Worm (Caenorhabditis elegans) whole organism, L2 larva: Measurements from ENCODE around the gene C37C3.17.

ENCODE experiments used
- F13H6.1 ChIP-seq: sonication (generic microtip); optimal IDR thresholded peaks from 2 replicates; lab custom pipeline; 2016; ENCODE audit warnings: missing genetic modification characterization, missing compliant biosample characterization
- R02D3.7 ChIP-seq: fragments of 150-350 bp; optimal IDR thresholded peaks from 2 replicates; lab custom pipeline; 2014; ENCODE audit warnings: missing biosample characterization, missing genetic modification characterization
- lin-13 ChIP-seq: fragments of 150-350 bp; optimal IDR thresholded peaks from 2 replicates; lab custom pipeline; 2014; ENCODE audit warnings: missing biosample characterization, missing genetic modification reagents, missing genetic modification characterization
- lin-39 ChIP-seq: fragments of 150-350 bp; optimal IDR thresholded peaks from 2 replicates; lab custom pipeline; 2014; ENCODE audit warnings: missing biosample characterization, missing genetic modification reagents, missing genetic modification characterization
- nhr-25 ChIP-seq: fragments of 150-350 bp; sonication (generic microtip); optimal IDR thresholded peaks from 3 replicates; lab custom pipeline; 2014; ENCODE audit warnings: missing biosample characterization, missing genetic modification characterization
- ztf-1 ChIP-seq: fragments of 200-800 bp; sonication (Bioruptor generic); conservative IDR thresholded peaks from 2 replicates; pipeline ENCODE4 v1.3.6; 2022; ENCODE audit warnings: missing genetic modification characterization, missing compliant biosample characterization
- ztf-4 ChIP-seq: fragments of 150-350 bp; optimal IDR thresholded peaks from 2 replicates; lab custom pipeline; 2014; ENCODE audit warnings: missing biosample characterization, missing genetic modification characterization

- no peak for TF ChIP-seq lin-13 (GFP tag; lab: Kevin White, UChicago)
- no peak for TF ChIP-seq F13H6.1
- no peak for TF ChIP-seq R02D3.7
- TF ChIP-seq ztf-4 (tag; lab: Kevin White, UChicago): no peak
- TF ChIP-seq nhr-25: no peak
- TF ChIP-seq ztf-1: no peak
- no peak for TF ChIP-seq lin-39 (tag; lab: Kevin White, UChicago)
These were observed 6.2 kb downstream of the C37C3.17 start, which contains the start of gene C37C3.2 for ce11 chrV:7855382-7855994.
